Fruit fly (Drosophila melanogaster): ENCODE results near the gene Polr2H.
A peak's percentile ranks its signal among the peaks of the same experiment; 100 is the strongest.

Polr2H gene

DNA sequence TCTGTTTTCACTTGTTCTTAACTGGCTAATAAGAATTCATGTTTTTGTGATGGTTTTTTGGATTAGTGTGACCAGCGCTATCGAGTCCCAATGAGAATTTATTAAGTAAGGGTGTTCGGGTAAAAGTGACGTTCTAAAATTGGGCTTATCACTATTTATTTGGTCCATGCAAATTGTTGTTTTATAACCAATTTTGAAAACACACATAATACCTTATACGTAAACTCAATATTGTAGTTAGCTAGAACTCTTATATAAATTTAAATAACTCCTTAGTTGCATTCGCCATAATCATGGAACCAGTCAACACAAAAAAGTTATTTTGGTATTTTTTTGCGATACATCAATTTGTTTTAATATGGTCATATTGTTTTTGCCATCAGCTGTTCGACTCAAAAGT is 49.0 kb upstream of the Polr2H start, which contains the start of the genes Als2 and CG11248 (continued):
- peak; percentile 46 for TF ChIP-seq CG9609 (GFP tag; optimal IDR thresholded peaks at IDR 0.05)
- TF ChIP-seq CG15269 (tag; optimal IDR thresholded peaks at IDR 0.05), result no peak
- TF ChIP-seq CG12104 (GFP tag; optimal IDR thresholded peaks at IDR 0.05), result peak; percentile 35
- TF ChIP-seq br (optimal IDR thresholded peaks at IDR 0.05), result no peak
- no peak for TF ChIP-seq Dip2 (GFP tag; IDR thresholded peaks at IDR 0.05)
- no peak for TF ChIP-seq CG11247 (GFP tag; IDR thresholded peaks at IDR 0.05)
- no peak for TF ChIP-seq MTF-1 (GFP tag; optimal IDR thresholded peaks at IDR 0.05; ENCODE audit: borderline replicate concordance)
- TF ChIP-seq CG31388 (GFP tag; optimal IDR thresholded peaks at IDR 0.05), result peak; percentile 51
- TF ChIP-seq H2.0 (GFP tag; IDR thresholded peaks at IDR 0.05), result peak; percentile 56; the same call in 1 of the 2 replicates
- 0 out of 2 replicates have a peak, but pooled peaks have one; percentile 23 for TF ChIP-seq seq (GFP tag; IDR thresholded peaks at IDR 0.05)
- TF ChIP-seq CG4820 (GFP tag; optimal IDR thresholded peaks at IDR 0.05), result peak; percentile 68
- no peak for TF ChIP-seq tna (GFP tag; IDR thresholded peaks at IDR 0.05; ENCODE audit: partially characterized antibody)
- peak; percentile 91 for TF ChIP-seq row (GFP tag; IDR thresholded peaks at IDR 0.05)
- peak; percentile 82 for TF ChIP-seq CG15696 (tag; optimal IDR thresholded peaks at IDR 0.05)
- peak; percentile 76 for TF ChIP-seq dysf (GFP tag; IDR thresholded peaks at IDR 0.05)
- peak; percentile 66 for TF ChIP-seq CG7786 (GFP tag; optimal IDR thresholded peaks at IDR 0.05)
- no peak for TF ChIP-seq gro (GFP tag; optimal IDR thresholded peaks at IDR 0.05)
- TF ChIP-seq Ptx1 (GFP tag; IDR thresholded peaks at IDR 0.05), result peak; percentile 80
- no peak for TF ChIP-seq CG12071 (GFP tag; optimal IDR thresholded peaks at IDR 0.05)
- no peak for TF ChIP-seq nau (GFP tag; optimal IDR thresholded peaks at IDR 0.05)
- no peak for TF ChIP-seq chm (GFP tag; IDR thresholded peaks at IDR 0.05)
- TF ChIP-seq dati (GFP tag; IDR thresholded peaks at IDR 0.05), result no peak
- no peak for TF ChIP-seq sim (GFP tag; IDR thresholded peaks at IDR 0.05)
- TF ChIP-seq Abd-B (GFP tag; optimal IDR thresholded peaks at IDR 0.05), result peak; percentile 85
- no peak for TF ChIP-seq odd (GFP tag; optimal IDR thresholded peaks at IDR 0.05)
- TF ChIP-seq CG33213 (GFP tag; optimal IDR thresholded peaks at IDR 0.05), result peak; percentile 13
- no peak for TF ChIP-seq cg (GFP tag; optimal IDR thresholded peaks at IDR 0.05)
- peak; percentile 45 for TF ChIP-seq CG8089 (GFP tag; optimal IDR thresholded peaks at IDR 0.05)
- TF ChIP-seq NC2β (GFP tag; optimal IDR thresholded peaks at IDR 0.05), result peak; percentile 46
- TF ChIP-seq Myb (GFP tag; optimal IDR thresholded peaks at IDR 0.05), result peak; percentile 4
- no peak for TF ChIP-seq Ravus (GFP tag; IDR thresholded peaks at IDR 0.05)
- no peak for TF ChIP-seq CG18599 (GFP tag; optimal IDR thresholded peaks at IDR 0.05)
- TF ChIP-seq sug (tag; optimal IDR thresholded peaks at IDR 0.05), result no peak
- TF ChIP-seq vvl (GFP tag; IDR thresholded peaks at IDR 0.05), result peak; percentile 64
- no peak for TF ChIP-seq pan (optimal IDR thresholded peaks at IDR 0.05)
- TF ChIP-seq pan (GFP tag; optimal IDR thresholded peaks at IDR 0.05 in 1 of 2, IDR thresholded peaks at IDR 0.05 in 1 of 2), result no peak
- TF ChIP-seq sisA (GFP tag; IDR thresholded peaks at IDR 0.05), result peak; percentile 76
- TF ChIP-seq CG16815 (GFP tag; optimal IDR thresholded peaks at IDR 0.05), result peak; percentile 57
- no peak for TF ChIP-seq CG31365 (tag; optimal IDR thresholded peaks at IDR 0.05)
- TF ChIP-seq CG10366 (GFP tag; IDR thresholded peaks at IDR 0.05), result peak; percentile 68
- peak; percentile 20 for TF ChIP-seq CG3838 (GFP tag; optimal IDR thresholded peaks at IDR 0.05)
- no peak for TF ChIP-seq CG8478 (optimal IDR thresholded peaks at IDR 0.05)
- TF ChIP-seq BEAF-32 (GFP tag; optimal IDR thresholded peaks at IDR 0.05), result peak; percentile 60
- no peak for TF ChIP-seq CG17912 (GFP tag; optimal IDR thresholded peaks at IDR 0.05)
- no peak for TF ChIP-seq CG8290 (GFP tag; optimal IDR thresholded peaks at IDR 0.05)
- peak in 1 of 2 experiments; percentile 3 for TF ChIP-seq CG8290 (tag; optimal IDR thresholded peaks at IDR 0.05)
- TF ChIP-seq CG17568 (GFP tag; optimal IDR thresholded peaks at IDR 0.05), result no peak
- no peak for TF ChIP-seq CG13296 (GFP tag; optimal IDR thresholded peaks at IDR 0.05)
- peak; percentile 21; the same call in 1 of the 2 replicates for TF ChIP-seq wor (GFP tag; IDR thresholded peaks at IDR 0.05)
- no peak for TF ChIP-seq Dp (GFP tag; optimal IDR thresholded peaks at IDR 0.05)
- peak; percentile 80 for TF ChIP-seq Rfx (GFP tag; IDR thresholded peaks at IDR 0.05)
- peak; percentile 55 for TF ChIP-seq Camta (GFP tag; optimal IDR thresholded peaks at IDR 0.05)
- TF ChIP-seq gsb-n (tag; optimal IDR thresholded peaks at IDR 0.05), result no peak
- no peak for TF ChIP-seq CTCF (GFP tag; optimal IDR thresholded peaks at IDR 0.05)

Measured in whole organism, embryonic.